In the genomic region with DNA sequence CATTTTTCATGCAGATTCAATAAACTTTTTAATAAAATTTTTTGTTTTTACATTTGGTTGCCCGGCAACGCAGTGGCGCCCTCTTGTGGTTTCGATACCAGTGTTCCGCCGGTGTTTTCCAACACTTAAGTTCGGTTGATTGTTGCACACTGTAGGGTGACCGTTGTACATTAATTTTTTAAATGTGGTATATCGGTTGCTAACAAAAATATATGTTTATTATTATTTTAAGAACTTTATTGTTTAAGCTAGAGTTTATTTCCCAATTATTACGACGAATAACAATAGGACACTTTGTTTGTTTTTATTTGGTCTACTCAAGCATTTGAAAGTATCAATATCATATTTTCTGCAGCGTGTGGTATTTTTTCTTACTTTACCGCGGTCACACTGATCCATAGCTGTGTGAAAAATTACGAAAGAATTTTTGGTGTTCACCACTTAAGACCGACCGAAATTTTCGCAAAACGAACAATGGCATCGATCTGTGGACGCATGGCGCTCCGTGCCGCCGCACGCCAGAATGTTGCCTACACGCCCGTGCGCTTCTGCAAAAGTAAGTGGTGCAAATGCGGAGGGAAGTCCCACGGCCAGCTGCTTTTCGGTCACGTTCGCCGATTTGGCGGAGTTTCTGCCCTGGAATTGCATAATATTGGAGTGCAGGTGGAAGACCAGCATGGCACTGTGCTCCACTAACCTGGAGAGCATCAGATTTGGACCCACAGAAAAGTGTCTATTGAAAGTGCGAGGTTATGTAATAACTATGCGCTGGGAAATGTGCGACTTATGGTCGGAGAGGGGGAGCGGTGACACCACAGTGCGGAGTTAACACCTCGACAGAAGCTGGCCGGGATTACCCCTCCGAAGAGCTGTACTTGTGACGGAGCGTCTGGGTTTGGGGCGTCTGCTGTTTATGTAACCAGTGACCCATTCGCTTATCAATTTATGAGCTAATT, we compare ENCODE assay signal across 6 fruit fly cellular contexts.
TF ChIP-seq lines count a peak whose summit lies in the region.

TSS of gene IFT52 (minus strand) at position 74 of the 956 bp plus-strand sequence.
TSS of gene COX5B (plus strand) at position 372 of the 956 bp plus-strand sequence.

- TF ChIP-seq CTCF in S2 (optimal IDR thresholded peaks at IDR 0.05; lab: Kevin White, UChicago): peak; percentile 71 to 91
- TF ChIP-seq CTCF in whole organism, embryonic (GFP tag; optimal IDR thresholded peaks at IDR 0.05; lab: Kevin White, UChicago): peak; percentile 96

TF ChIP-seq in whole organism, adult, 20 proteins besides CTCF, POLR2A, EP300 and RAD21 (continues in another document):
- peak; percentile 60 for TF ChIP-seq CG12768 (GFP tag; optimal IDR thresholded peaks at IDR 0.05; lab: Kevin White, UChicago)
- peak; percentile 13 for TF ChIP-seq CG7101 (tag; optimal IDR thresholded peaks at IDR 0.05; lab: Kevin White, UChicago)
- TF ChIP-seq kay (GFP tag; lab: Kevin White, UChicago; ENCODE audit: borderline replicate concordance): no peak
- no peak for TF ChIP-seq tj (GFP tag; optimal IDR thresholded peaks at IDR 0.05; lab: Kevin White, UChicago)
- peak; percentile 21 for TF ChIP-seq CG5204 (GFP tag; optimal IDR thresholded peaks at IDR 0.05; lab: Kevin White, UChicago)
- no peak for TF ChIP-seq CG11617 (GFP tag; optimal IDR thresholded peaks at IDR 0.05; lab: Kevin White, UChicago)
- no peak for TF ChIP-seq cnc (optimal IDR thresholded peaks at IDR 0.05; lab: Kevin White, UChicago)
- TF ChIP-seq Mnt (GFP tag; optimal IDR thresholded peaks at IDR 0.05; lab: Kevin White, UChicago): no peak
- peak; percentile 71 for TF ChIP-seq bab1 (GFP tag; optimal IDR thresholded peaks at IDR 0.05; lab: Kevin White, UChicago)
- TF ChIP-seq ovo (GFP tag; optimal IDR thresholded peaks at IDR 0.05; lab: Kevin White, UChicago): no peak
- TF ChIP-seq cic (GFP tag; optimal IDR thresholded peaks at IDR 0.05; lab: Kevin White, UChicago): no peak
- peak; percentile 49 for TF ChIP-seq CG14711 (tag; optimal IDR thresholded peaks at IDR 0.05; lab: Kevin White, UChicago)
- peak; percentile 78 for TF ChIP-seq Hr96 (GFP tag; optimal IDR thresholded peaks at IDR 0.05; lab: Kevin White, UChicago)
- TF ChIP-seq CG1620 (GFP tag; optimal IDR thresholded peaks at IDR 0.05; lab: Kevin White, UChicago): peak; percentile 83
- TF ChIP-seq pad (GFP tag; optimal IDR thresholded peaks at IDR 0.05; lab: Kevin White, UChicago): peak; percentile 73
- no peak for TF ChIP-seq CG33017 (tag; optimal IDR thresholded peaks at IDR 0.05; lab: Kevin White, UChicago)

TF ChIP-seq in whole organism, embryonic, 481 proteins besides CTCF, POLR2A, EP300 and RAD21 (continues in another document):
- TF ChIP-seq TFAM (GFP tag; optimal IDR thresholded peaks at IDR 0.05; lab: Kevin White, UChicago) (no peak), h (optimal IDR thresholded peaks at IDR 0.05; lab: Kevin White, UChicago) (no peak), Nf-YA (GFP tag; IDR thresholded peaks at IDR 0.05; lab: Robert Waterston, UW) (no peak), amos (GFP tag; IDR thresholded peaks at IDR 0.05; lab: Robert Waterston, UW; ENCODE audit: partially characterized antibody) (peak; percentile 60), CG10209 (GFP tag; optimal IDR thresholded peaks at IDR 0.05; lab: Kevin White, UChicago) (peak; percentile 58), CG15601 (tag; optimal IDR thresholded peaks at IDR 0.05; lab: Kevin White, UChicago) (peak; percentile 73), CoRest (tag; optimal IDR thresholded peaks at IDR 0.05; lab: Kevin White, UChicago) (peak; percentile 68), CG16815 (GFP tag; optimal IDR thresholded peaks at IDR 0.05; lab: Kevin White, UChicago) (peak; percentile 49), pho (GFP tag; optimal IDR thresholded peaks at IDR 0.05; lab: Kevin White, UChicago) (peak; percentile 50), fu2 (GFP tag; optimal IDR thresholded peaks at IDR 0.05; lab: Kevin White, UChicago) (no peak), BtbVII (GFP tag; optimal IDR thresholded peaks at IDR 0.05; lab: Kevin White, UChicago) (peak; percentile 30), CG12071 (GFP tag; optimal IDR thresholded peaks at IDR 0.05; lab: Kevin White, UChicago) (no peak), her (GFP tag; optimal IDR thresholded peaks at IDR 0.05; lab: Kevin White, UChicago) (peak; percentile 14), CG4424 (GFP tag; optimal IDR thresholded peaks at IDR 0.05; lab: Kevin White, UChicago) (peak; percentile 75), Fer2 (tag; optimal IDR thresholded peaks at IDR 0.05; lab: Kevin White, UChicago) (peak; percentile 47), CG11696 (GFP tag; IDR thresholded peaks at IDR 0.05; lab: Robert Waterston, UW) (no peak)

TF ChIP-seq in whole organism, prepupa, 60 proteins besides CTCF, POLR2A, EP300 and RAD21 (continues in another document):
- TF ChIP-seq CG10669 (GFP tag; optimal IDR thresholded peaks at IDR 0.05; lab: Kevin White, UChicago) (no peak), Sox15 (GFP tag; optimal IDR thresholded peaks at IDR 0.05; lab: Kevin White, UChicago) (peak; percentile 35), Eip78C (GFP tag; lab: Kevin White, UChicago) (peak; percentile 81), CG16779 (tag; optimal IDR thresholded peaks at IDR 0.05; lab: Kevin White, UChicago) (no peak), eg (GFP tag; IDR thresholded peaks at IDR 0.05; lab: Robert Waterston, UW) (no peak), Met (GFP tag; optimal IDR thresholded peaks at IDR 0.05; lab: Kevin White, UChicago) (peak; percentile 55), Ets21C (GFP tag; optimal IDR thresholded peaks at IDR 0.05; lab: Kevin White, UChicago) (no peak), CG11762 (GFP tag; optimal IDR thresholded peaks at IDR 0.05; lab: Kevin White, UChicago; ENCODE audit: insufficient read depth) (no peak), salr (GFP tag; optimal IDR thresholded peaks at IDR 0.05; lab: Kevin White, UChicago) (no peak), Gug (GFP tag; IDR thresholded peaks at IDR 0.05; lab: Robert Waterston, UW) (no peak), net (GFP tag; optimal IDR thresholded peaks at IDR 0.05; lab: Kevin White, UChicago) (no peak), CG1621 (tag; optimal IDR thresholded peaks at IDR 0.05; lab: Kevin White, UChicago) (no peak), Blimp-1 (GFP tag; optimal IDR thresholded peaks at IDR 0.05; lab: Kevin White, UChicago) (no peak), esn (GFP tag; optimal IDR thresholded peaks at IDR 0.05; lab: Kevin White, UChicago) (no peak), pdm3 (GFP tag; optimal IDR thresholded peaks at IDR 0.05; lab: Kevin White, UChicago) (no peak), Eip75B (GFP tag; optimal IDR thresholded peaks at IDR 0.05; lab: Kevin White, UChicago) (peak; percentile 15), topi (GFP tag; optimal IDR thresholded peaks at IDR 0.05; lab: Kevin White, UChicago) (peak; percentile 60)

TF ChIP-seq in whole organism, pupa, 21 proteins besides CTCF, POLR2A, EP300 and RAD21 (continues in another document):
- TF ChIP-seq CG32121 (GFP tag; IDR thresholded peaks at IDR 0.05; lab: Robert Waterston, UW) (peak; percentile 27; the same call in 1 of the 2 replicates), CG10348 (GFP tag; IDR thresholded peaks at IDR 0.05; lab: Robert Waterston, UW) (no peak), Snoo (tag; optimal IDR thresholded peaks at IDR 0.05; lab: Kevin White, UChicago) (peak; percentile 49), CG34367 (tag; optimal IDR thresholded peaks at IDR 0.05; lab: Kevin White, UChicago) (no peak), CG8159 (tag; optimal IDR thresholded peaks at IDR 0.05; lab: Kevin White, UChicago) (peak; percentile 23), CG15710 (tag; optimal IDR thresholded peaks at IDR 0.05; lab: Kevin White, UChicago) (no peak), CG9948 (tag; optimal IDR thresholded peaks at IDR 0.05; lab: Kevin White, UChicago) (no peak), CG17806 (tag; optimal IDR thresholded peaks at IDR 0.05; lab: Kevin White, UChicago) (no peak), Ets98B (GFP tag; IDR thresholded peaks at IDR 0.05; lab: Robert Waterston, UW) (peak; percentile 34), CG14655 (GFP tag; optimal IDR thresholded peaks at IDR 0.05; lab: Kevin White, UChicago) (no peak), CG13204 (GFP tag; optimal IDR thresholded peaks at IDR 0.05; lab: Kevin White, UChicago) (no peak), fd96Ca (GFP tag; IDR thresholded peaks at IDR 0.05; lab: Robert Waterston, UW) (no peak), EcR (GFP tag; optimal IDR thresholded peaks at IDR 0.05; lab: Kevin White, UChicago) (no peak), Pif1A (GFP tag; optimal IDR thresholded peaks at IDR 0.05; lab: Kevin White, UChicago) (peak; percentile 45), rn (GFP tag; IDR thresholded peaks at IDR 0.05; lab: Robert Waterston, UW) (0 out of 2 replicates have a peak, but pooled peaks have one; percentile 26), D1 (tag; optimal IDR thresholded peaks at IDR 0.05; lab: Kevin White, UChicago) (peak; percentile 57), Pif1B (GFP tag; optimal IDR thresholded peaks at IDR 0.05; lab: Kevin White, UChicago) (no peak), CG12605 (GFP tag; IDR thresholded peaks at IDR 0.05; lab: Robert Waterston, UW) (no peak)

TF ChIP-seq in whole organism, wandering third instar larva, 38 proteins besides CTCF, POLR2A, EP300 and RAD21 (continues in another document):
- TF ChIP-seq CrebA (GFP tag; optimal IDR thresholded peaks at IDR 0.05; lab: Kevin White, UChicago; ENCODE audit: borderline replicate concordance) (no peak), h (GFP tag; optimal IDR thresholded peaks at IDR 0.05; lab: Kevin White, UChicago) (peak; percentile 60), Hr78 (GFP tag; optimal IDR thresholded peaks at IDR 0.05; lab: Kevin White, UChicago) (no peak), Myc (optimal IDR thresholded peaks at IDR 0.05; lab: Kevin White, UChicago) (peak; percentile 57), woc (GFP tag; optimal IDR thresholded peaks at IDR 0.05; lab: Kevin White, UChicago) (no peak), CG32264 (GFP tag; optimal IDR thresholded peaks at IDR 0.05; lab: Kevin White, UChicago) (no peak), Rel (GFP tag; optimal IDR thresholded peaks at IDR 0.05; lab: Kevin White, UChicago) (no peak), Rel (tag; optimal IDR thresholded peaks at IDR 0.05; lab: Kevin White, UChicago) (peak; percentile 82), jim (GFP tag; optimal IDR thresholded peaks at IDR 0.05; lab: Kevin White, UChicago) (no peak), N (GFP tag; optimal IDR thresholded peaks at IDR 0.05; lab: Kevin White, UChicago) (no peak), fru (GFP tag; optimal IDR thresholded peaks at IDR 0.05; lab: Kevin White, UChicago) (peak; percentile 62), Hr83 (GFP tag; optimal IDR thresholded peaks at IDR 0.05; lab: Kevin White, UChicago; ENCODE audit: poor library complexity, severe bottlenecking) (peak; percentile 89), sv (GFP tag; optimal IDR thresholded peaks at IDR 0.05; lab: Kevin White, UChicago) (peak; percentile 43), foxo (GFP tag; optimal IDR thresholded peaks at IDR 0.05; lab: Kevin White, UChicago) (peak in 1 of 2 experiments; percentile 71), HLH106 (tag; optimal IDR thresholded peaks at IDR 0.05; lab: Kevin White, UChicago) (peak; percentile 46), OdsH (GFP tag; optimal IDR thresholded peaks at IDR 0.05; lab: Kevin White, UChicago) (no peak), psq (GFP tag; optimal IDR thresholded peaks at IDR 0.05; lab: Kevin White, UChicago) (peak; percentile 48), dmrt93B (GFP tag; optimal IDR thresholded peaks at IDR 0.05; lab: Kevin White, UChicago) (peak; percentile 44), sage (GFP tag; optimal IDR thresholded peaks at IDR 0.05; lab: Kevin White, UChicago) (peak; percentile 56)
